Worm (Caenorhabditis elegans) whole organism, dauer: ENCODE data around the gene mcm-2.

ENCODE experiments used
- unc-62 ChIP-seq: sonication (generic microtip); optimal IDR thresholded peaks from 2 replicates; lab custom pipeline; 2017; ENCODE audit warnings: missing biosample characterization, missing genetic modification reagents, missing genetic modification characterization

The mcm-2 gene

ce11 chrII:12028707-12029106, 22.3 kb upstream of the mcm-2 start:
- no peak for TF ChIP-seq unc-62 (GFP tag; lab: Kevin White, UChicago)

DNA sequence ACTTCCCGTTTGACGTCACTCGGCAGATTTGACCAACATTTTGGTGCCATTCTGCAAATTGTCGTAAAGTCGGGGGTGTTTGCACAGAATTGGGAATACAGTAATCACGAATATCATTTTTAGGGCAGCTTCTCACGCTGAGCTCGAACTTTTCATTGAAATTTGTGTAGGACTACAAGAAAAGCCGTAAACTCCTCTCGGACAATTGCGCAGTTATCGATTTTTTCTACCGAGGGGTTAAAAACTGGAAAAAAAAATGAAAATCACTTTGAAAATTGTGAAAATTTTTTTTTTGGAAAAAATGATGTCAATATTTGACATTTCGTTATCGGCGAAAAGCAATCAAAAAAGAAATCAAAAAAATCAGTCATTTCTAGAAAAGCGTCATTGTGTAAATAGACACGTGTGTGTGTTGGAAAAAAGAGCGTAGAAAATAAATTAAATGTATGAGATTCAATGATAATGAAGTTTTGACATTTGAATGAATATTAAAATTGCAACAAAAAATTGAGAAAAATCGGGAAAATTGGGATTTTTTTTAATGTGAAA, 21.3 kb upstream of the mcm-2 start, which contains the start of gene Y17G7B.8:
Y17G7B.8 (minus strand) TSS at position 51 of the 549 bp plus-strand sequence.
- TF ChIP-seq unc-62 (GFP tag; lab: Kevin White, UChicago), result no peak

DNA sequence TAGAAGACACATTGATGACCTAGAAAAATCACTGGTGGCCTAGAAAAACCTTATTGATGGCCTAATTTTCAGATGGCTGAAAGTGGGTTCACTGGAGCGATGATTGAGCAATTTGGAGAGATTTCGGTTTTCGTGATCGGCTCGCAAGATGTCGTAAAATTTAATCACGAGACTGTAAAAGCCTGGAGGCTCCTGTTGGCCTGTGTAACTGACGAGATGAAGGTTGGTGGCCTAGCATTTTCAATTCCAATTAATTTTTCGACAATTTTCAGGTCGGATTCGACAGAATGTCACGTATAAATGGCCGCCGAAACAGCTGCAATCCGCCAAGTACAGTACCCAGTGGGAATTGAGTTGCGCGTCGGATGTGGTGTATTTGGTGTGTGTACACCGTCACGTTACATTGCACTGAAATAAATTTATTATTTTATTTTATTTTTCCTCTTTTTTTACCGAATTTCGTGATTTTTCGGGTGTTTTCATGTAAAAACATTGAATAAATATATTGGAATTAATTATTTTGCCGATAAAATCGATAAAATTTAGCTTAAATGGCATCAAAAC, 17.0 kb upstream of the mcm-2 start, which contains the start of gene Y17G7B.12:
Y17G7B.12 (plus strand) TSS at position 547 of the 564 bp plus-strand sequence.
- no peak for TF ChIP-seq unc-62 (GFP tag; lab: Kevin White, UChicago)

DNA sequence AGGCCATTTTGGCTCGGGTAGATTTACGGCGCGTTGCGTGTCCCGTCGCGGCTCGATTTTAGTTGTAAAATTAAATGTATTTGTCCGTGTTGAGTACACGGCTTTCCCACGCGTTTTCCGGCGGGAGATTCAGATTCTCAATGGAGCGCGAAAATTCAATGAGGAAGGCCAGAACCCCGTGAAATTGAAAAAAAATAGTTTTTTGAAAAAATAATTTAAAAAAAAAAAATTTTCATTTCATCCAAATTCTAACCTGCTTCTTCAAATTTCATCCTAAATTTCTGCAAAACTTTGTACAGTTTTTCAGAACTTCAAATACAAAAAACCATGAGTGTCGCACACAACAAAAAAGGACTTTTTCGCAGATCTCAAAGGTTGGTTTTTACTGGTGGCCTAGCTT, 2.3 kb upstream of the mcm-2 start, which contains the start of gene glb-29:
glb-29 (plus strand) TSS at position 301 of the 400 bp plus-strand sequence.
- no peak for TF ChIP-seq unc-62 (GFP tag; lab: Kevin White, UChicago)

ce11 chrII:12005981-12006380, 444 bp downstream of the mcm-2 start:
- no peak for TF ChIP-seq unc-62 (GFP tag; lab: Kevin White, UChicago)

DNA sequence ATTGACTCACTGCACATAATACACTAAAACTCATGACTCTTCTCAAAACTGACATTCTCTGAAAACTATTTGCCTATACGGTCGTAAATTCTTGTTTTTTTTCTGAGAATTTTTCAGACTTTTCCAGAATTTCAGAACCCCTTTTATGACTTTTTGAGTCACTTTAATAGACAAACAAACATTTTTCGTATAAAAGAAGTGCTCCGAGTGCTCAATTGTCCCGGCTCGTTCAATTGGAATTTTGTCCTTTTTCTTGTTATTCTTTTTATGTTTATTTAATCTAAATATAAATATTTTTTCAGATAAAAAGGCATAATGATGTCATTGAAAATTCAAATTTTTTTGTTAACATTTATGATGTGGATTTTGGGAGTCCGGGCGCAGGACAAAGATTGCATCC, 7.5 kb downstream of the mcm-2 start, which contains the start of gene Y17G7B.23:
Y17G7B.23 (plus strand) TSS at position 301 of the 400 bp plus-strand sequence.
- TF ChIP-seq unc-62 (GFP tag; lab: Kevin White, UChicago), result no peak

ce11 chrII:11994940-11995339, 11.5 kb downstream of the mcm-2 start:
- no peak for TF ChIP-seq unc-62 (GFP tag; lab: Kevin White, UChicago)

DNA sequence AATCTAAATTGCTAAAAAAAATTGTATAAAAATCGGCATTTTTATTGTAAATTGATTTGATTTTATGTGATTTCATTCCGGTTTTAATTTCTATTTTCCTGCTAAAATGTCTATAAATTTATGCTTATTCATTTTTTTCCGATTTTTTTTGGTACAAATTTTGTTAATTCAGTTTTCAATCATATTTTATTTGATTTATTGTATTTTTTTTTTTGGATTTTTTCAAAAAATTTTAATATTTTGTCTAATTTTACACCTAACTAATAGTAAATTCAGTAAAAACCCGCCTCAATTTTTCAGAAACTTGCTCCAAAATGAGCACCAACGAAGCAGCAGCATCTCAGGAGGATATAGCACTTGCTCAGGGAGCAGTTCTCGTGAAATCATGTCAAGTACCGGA, 13.7 kb downstream of the mcm-2 start, which contains the start of gene dhps-1:
dhps-1 (plus strand) TSS at position 301 of the 400 bp plus-strand sequence.
- TF ChIP-seq unc-62 (GFP tag; lab: Kevin White, UChicago), result no peak

DNA sequence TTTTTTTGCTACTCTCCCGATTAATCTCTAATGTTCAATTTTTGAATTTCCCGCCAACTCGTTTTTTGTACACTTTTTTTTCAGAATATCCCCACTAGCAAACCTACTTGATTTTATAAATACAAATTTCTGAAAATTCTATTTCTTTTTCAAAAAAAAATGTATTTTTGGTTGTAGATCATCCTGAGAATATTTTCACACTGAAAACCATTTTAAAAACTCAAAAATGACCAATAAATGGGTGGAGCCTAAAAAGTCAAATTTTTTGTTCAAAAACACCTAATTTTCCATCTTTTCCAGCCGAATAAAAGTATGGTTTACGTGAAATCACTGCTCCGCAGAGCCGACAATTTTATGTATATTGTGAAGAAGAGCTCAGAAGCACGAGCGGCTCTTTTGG, 17.7 kb downstream of the mcm-2 start, which contains the start of gene Y17G7B.3:
Y17G7B.3 (plus strand) TSS at position 301 of the 400 bp plus-strand sequence.
- no peak for TF ChIP-seq unc-62 (GFP tag; lab: Kevin White, UChicago)

DNA sequence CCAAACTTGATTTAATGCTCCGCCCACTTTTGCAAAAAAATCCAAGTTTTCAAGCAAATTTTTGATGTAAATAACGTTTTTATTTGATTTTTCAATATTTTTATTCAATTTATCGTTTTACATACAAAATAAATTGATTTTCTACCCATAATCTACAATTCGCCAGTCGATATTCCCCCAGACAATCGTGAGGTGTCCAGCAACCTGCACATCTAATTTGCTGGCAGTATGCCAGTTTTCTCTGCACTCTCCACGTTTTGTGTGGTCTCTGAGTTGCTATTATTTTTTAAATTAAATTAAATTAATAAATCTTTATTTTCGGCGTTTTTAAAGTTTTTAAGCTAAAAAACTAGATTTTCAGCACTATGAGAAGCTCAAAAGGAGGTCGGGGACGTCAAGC, 26.3 kb downstream of the mcm-2 start:
- TF ChIP-seq unc-62 (GFP tag; lab: Kevin White, UChicago), result no peak

- TF ChIP-seq unc-62 (GFP tag; lab: Kevin White, UChicago), result no peak
Observed at ce11 chrII:11979449-11980095, 26.9 kb downstream of the mcm-2 start, which contains the start of the genes ash-2 and Y17G7B.20. ash-2 (plus strand) TSS chrII:11979838. Y17G7B.20 (minus strand) TSS chrII:11979844.

- no peak for TF ChIP-seq unc-62 (GFP tag; lab: Kevin White, UChicago)
Observed at ce11 chrII:11978920-11979319, 27.5 kb downstream of the mcm-2 start.

DNA sequence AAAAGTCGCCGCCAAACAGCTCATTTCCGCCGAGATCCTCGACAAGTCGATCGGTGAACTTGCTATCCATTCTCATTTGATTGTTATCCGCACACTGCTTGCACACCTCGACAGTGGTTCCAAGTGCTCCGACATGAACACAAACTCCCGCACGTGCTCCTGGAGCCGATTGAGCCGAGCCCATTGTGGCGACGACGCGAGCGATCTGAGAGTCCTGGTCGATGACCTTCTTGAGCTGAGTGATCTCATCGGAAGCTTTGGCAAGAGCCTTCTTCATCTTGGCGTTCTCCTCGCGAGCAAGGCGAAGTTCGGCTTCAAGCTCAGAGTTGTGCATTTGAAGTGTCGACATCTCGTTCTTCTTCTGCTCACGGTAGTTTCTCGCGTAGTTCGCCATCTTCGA, 27.9 kb downstream of the mcm-2 start:
- TF ChIP-seq unc-62 (GFP tag; lab: Kevin White, UChicago), result no peak

- no peak for TF ChIP-seq unc-62 (GFP tag; lab: Kevin White, UChicago)
Observed at ce11 chrII:11977363-11977762, 29.1 kb downstream of the mcm-2 start, which contains the start of gene Y17G7B.21. Y17G7B.21 (minus strand) TSS chrII:11977661.

DNA sequence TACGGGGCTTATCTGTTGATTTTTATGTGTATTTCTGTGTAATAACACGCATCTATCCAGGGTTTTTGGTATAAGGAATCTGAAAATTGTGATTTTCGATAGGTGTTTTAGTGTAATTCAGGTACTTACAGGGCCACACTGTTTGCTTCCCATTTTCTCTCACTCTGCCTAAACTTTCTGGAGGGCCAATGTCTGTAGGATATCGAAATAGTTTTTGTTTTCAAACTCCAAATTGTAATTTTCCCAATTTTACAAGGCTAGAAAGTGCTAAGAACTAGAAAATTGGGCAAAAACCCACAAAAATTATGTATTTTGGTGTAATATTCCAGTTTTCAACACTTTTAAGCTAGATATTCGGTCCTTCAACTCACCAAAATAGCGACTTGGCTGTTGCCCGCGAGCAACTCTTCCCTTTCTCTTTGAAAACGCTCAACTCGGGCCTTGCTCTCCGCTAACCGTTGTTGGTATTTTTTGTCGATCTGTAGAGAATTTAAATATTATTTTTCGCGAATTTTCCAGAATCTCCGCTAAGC, 29.6 kb downstream of the mcm-2 start:
- TF ChIP-seq unc-62 (GFP tag; lab: Kevin White, UChicago), result no peak
